Fruit fly (Drosophila melanogaster) whole organism, embryonic: ENCODE results near the gene DppIII.

ENCODE experiments used
- Bgb ChIP-seq: fragments of 200-800 bp; sonication (Bioruptor generic); IDR thresholded peaks from 2 replicates; pipeline ENCODE4 v1.3.6; 2022; ENCODE audit warnings: missing biosample characterization, missing genetic modification characterization; ENCODE audit not compliant: partially characterized antibody
- C15 ChIP-seq: fragments of 200-800 bp; sonication (Bioruptor generic); IDR thresholded peaks from 3 replicates; pipeline ENCODE4 v1.3.6; 2022; ENCODE audit warnings: missing biosample characterization, missing genetic modification characterization
- CG10147 ChIP-seq: fragments of 200-800 bp; sonication (Bioruptor generic); optimal IDR thresholded peaks from 2 replicates; lab custom pipeline; 2019; ENCODE audit warnings: missing biosample characterization, mild to moderate bottlenecking, missing genetic modification characterization, moderate library complexity
- CG10267 ChIP-seq: fragments of 200-800 bp; sonication (Bioruptor generic); optimal IDR thresholded peaks from 2 replicates; lab custom pipeline; 2018; ENCODE audit warnings: missing biosample characterization, mild to moderate bottlenecking, missing genetic modification characterization, moderate library complexity
- CG12391 ChIP-seq: fragments of 200-800 bp; sonication (Bioruptor generic); optimal IDR thresholded peaks from 3 replicates; lab custom pipeline; 2018; ENCODE audit warnings: missing biosample characterization, mild to moderate bottlenecking, missing genetic modification characterization, moderate library complexity
- CG13287 ChIP-seq: fragments of 200-800 bp; sonication (Bioruptor generic); IDR thresholded peaks from 2 replicates; pipeline ENCODE4 v1.3.6; 2022; ENCODE audit warnings: missing biosample characterization, missing genetic modification characterization; ENCODE audit not compliant: partially characterized antibody
- CG15514 ChIP-seq: fragments of 200-800 bp; sonication (Bioruptor generic); optimal IDR thresholded peaks from 3 replicates; lab custom pipeline; 2017; ENCODE audit warnings: missing biosample characterization, missing genetic modification characterization, mild to moderate bottlenecking, moderate library complexity, missing genetic modification reagents
- CG1603 ChIP-seq: fragments of 200-800 bp; sonication (Bioruptor generic); optimal IDR thresholded peaks from 2 replicates; lab custom pipeline; 2019; ENCODE audit warnings: missing biosample characterization, mild to moderate bottlenecking, missing genetic modification characterization, moderate library complexity
- CG17385 ChIP-seq: fragments of 200-800 bp; sonication (Bioruptor generic); optimal IDR thresholded peaks from 3 replicates; lab custom pipeline; 2018; ENCODE audit warnings: missing biosample characterization, mild to moderate bottlenecking, missing genetic modification characterization
- CG18619 ChIP-seq: fragments of 200-800 bp; sonication (Bioruptor generic); optimal IDR thresholded peaks from 3 replicates; lab custom pipeline; 2017; ENCODE audit warnings: missing biosample characterization, mild to moderate bottlenecking, missing genetic modification characterization
- CG2120 ChIP-seq: fragments of 200-800 bp; sonication (Bioruptor generic); optimal IDR thresholded peaks from 3 replicates; lab custom pipeline; 2016; ENCODE audit warnings: missing biosample characterization, missing genetic modification characterization
- CG30020 ChIP-seq: fragments of 200-800 bp; optimal IDR thresholded peaks from 2 replicates; lab custom pipeline; 2019; ENCODE audit warnings: missing biosample characterization, mild to moderate bottlenecking, missing genetic modification characterization, moderate library complexity
- CG31365 ChIP-seq: fragments of 200-800 bp; sonication (Bioruptor generic); optimal IDR thresholded peaks from 2 replicates; lab custom pipeline; 2018; ENCODE audit warnings: missing biosample characterization, mild to moderate bottlenecking, missing genetic modification characterization
- CG3995 ChIP-seq: fragments of 200-800 bp; sonication (Bioruptor generic); optimal IDR thresholded peaks from 3 replicates; lab custom pipeline; 2016; ENCODE audit warnings: missing biosample characterization, missing genetic modification characterization
- CG4617 ChIP-seq: fragments of 200-800 bp; sonication (Bioruptor generic); optimal IDR thresholded peaks from 3 replicates; lab custom pipeline; 2016; ENCODE audit warnings: missing biosample characterization, missing genetic modification characterization, borderline replicate concordance
- CG6689 ChIP-seq: fragments of 200-800 bp; sonication (Bioruptor generic); IDR thresholded peaks from 2 replicates; pipeline ENCODE4 v1.3.6; 2022; ENCODE audit warnings: missing biosample characterization, missing genetic modification characterization
- CG6854 ChIP-seq: fragments of 200-800 bp; sonication (Bioruptor generic); optimal IDR thresholded peaks from 3 replicates; lab custom pipeline; 2017; ENCODE audit warnings: missing biosample characterization, mild to moderate bottlenecking, missing genetic modification characterization
- CG7357 ChIP-seq: fragments of 200-800 bp; sonication (Bioruptor generic); IDR thresholded peaks from 3 replicates; pipeline ENCODE4 v1.3.6; 2022; ENCODE audit warnings: missing biosample characterization, missing genetic modification characterization
- CG7963 ChIP-seq: fragments of 200-800 bp; sonication (Bioruptor generic); IDR thresholded peaks from 3 replicates; pipeline ENCODE4 v1.3.6; 2022; ENCODE audit warnings: missing biosample characterization, missing genetic modification characterization; ENCODE audit not compliant: partially characterized antibody
- CG7987 ChIP-seq: fragments of 200-800 bp; sonication (Bioruptor generic); optimal IDR thresholded peaks from 2 replicates; lab custom pipeline; 2018; ENCODE audit warnings: missing biosample characterization, mild to moderate bottlenecking, missing genetic modification characterization, moderate library complexity
- CG8089 ChIP-seq: fragments of 200-800 bp; sonication (Bioruptor generic); optimal IDR thresholded peaks from 3 replicates; lab custom pipeline; 2016; ENCODE audit warnings: missing biosample characterization, missing genetic modification characterization
- CG8924 ChIP-seq: fragments of 200-800 bp; optimal IDR thresholded peaks from 3 replicates; lab custom pipeline; 2019; ENCODE audit warnings: missing biosample characterization, mild to moderate bottlenecking, missing genetic modification characterization, moderate library complexity
- Dref ChIP-seq: fragments of 200-800 bp; sonication (Bioruptor generic); IDR thresholded peaks from 2 replicates; pipeline ENCODE4 v1.3.6; 2022; ENCODE audit warnings: missing biosample characterization, missing genetic modification characterization
- Drgx ChIP-seq: fragments of 200-800 bp; sonication (Bioruptor generic); IDR thresholded peaks from 2 replicates; pipeline ENCODE4 v1.3.6; 2022; ENCODE audit warnings: missing biosample characterization, missing genetic modification characterization
- ERR ChIP-seq: fragments of 200-800 bp; sonication (Bioruptor generic); optimal IDR thresholded peaks from 2 replicates; lab custom pipeline; 2016; ENCODE audit warnings: missing biosample characterization, missing genetic modification characterization
- Gsc ChIP-seq: fragments of 200-800 bp; sonication (Bioruptor generic); IDR thresholded peaks from 2 replicates; pipeline ENCODE4 v1.3.6; 2022; ENCODE audit warnings: missing biosample characterization, missing genetic modification characterization
- Hand ChIP-seq: fragments of 200-800 bp; sonication (Bioruptor generic); optimal IDR thresholded peaks from 2 replicates; lab custom pipeline; 2017; ENCODE audit warnings: mild to moderate bottlenecking, missing biosample characterization, missing genetic modification reagents, missing genetic modification characterization
- HmgZ ChIP-seq: fragments of 200-800 bp; sonication (Bioruptor generic); optimal IDR thresholded peaks from 2 replicates; lab custom pipeline; 2018; ENCODE audit warnings: missing biosample characterization, mild to moderate bottlenecking, missing genetic modification characterization
- Hr51 ChIP-seq, 2 experiments: fragments of 200-800 bp; sonication (Bioruptor generic); optimal IDR thresholded peaks; 2 replicates in 1 of 2; 3 replicates in 1 of 2; lab custom pipeline; 2016 to 2018; ENCODE audit warnings: missing biosample characterization in 2 of 2, missing genetic modification characterization in 2 of 2, mild to moderate bottlenecking in 1 of 2, moderate library complexity in 1 of 2
- MBD-R2 ChIP-seq: fragments of 200-800 bp; sonication (Bioruptor generic); IDR thresholded peaks from 2 replicates; pipeline ENCODE4 v1.3.6; 2022; ENCODE audit warnings: missing biosample characterization, missing genetic modification characterization
- Myb ChIP-seq: fragments of 200-800 bp; sonication (Bioruptor generic); optimal IDR thresholded peaks from 2 replicates; lab custom pipeline; 2016; ENCODE audit warnings: missing biosample characterization, missing genetic modification characterization
- Nf-YC ChIP-seq: fragments of 200-800 bp; optimal IDR thresholded peaks from 3 replicates; lab custom pipeline; 2019; ENCODE audit warnings: missing biosample characterization, mild to moderate bottlenecking, missing genetic modification characterization, moderate library complexity
- Oaz ChIP-seq: fragments of 200-800 bp; sonication (Bioruptor generic); IDR thresholded peaks from 2 replicates; pipeline ENCODE4 v1.3.6; 2022; ENCODE audit warnings: missing biosample characterization, missing genetic modification characterization
- Sry-δ ChIP-seq: fragments of 200-800 bp; sonication (Bioruptor generic); optimal IDR thresholded peaks from 2 replicates; lab custom pipeline; 2016; ENCODE audit warnings: missing biosample characterization, missing genetic modification characterization
- Stat92E ChIP-seq, 3 experiments: fragments of >200 bp in 2 of 3; fragments of 200-800 bp in 1 of 3; sonication (Bioruptor generic) in 1 of 3; optimal IDR thresholded peaks; 2 replicates each; lab custom pipeline; 2017 to 2019; ENCODE audit warnings: missing biosample characterization in 3 of 3, missing genetic modification characterization in 3 of 3, mild to moderate bottlenecking in 1 of 3, moderate library complexity in 1 of 3
- br ChIP-seq: fragments of >200 bp; optimal IDR thresholded peaks from 2 replicates; lab custom pipeline; 2017
- eyg ChIP-seq: fragments of 200-800 bp; sonication (Bioruptor generic); optimal IDR thresholded peaks from 3 replicates; lab custom pipeline; 2016; ENCODE audit warnings: missing biosample characterization, missing genetic modification characterization
- fru ChIP-seq: fragments of >200 bp; optimal IDR thresholded peaks from 2 replicates; lab custom pipeline; 2017
- hbn ChIP-seq: fragments of 200-800 bp; sonication (Bioruptor generic); IDR thresholded peaks from 2 replicates; pipeline ENCODE4 v1.3.6; 2022; ENCODE audit warnings: missing biosample characterization, missing genetic modification characterization; ENCODE audit not compliant: partially characterized antibody
- ind ChIP-seq: fragments of 200-800 bp; sonication (Bioruptor generic); optimal IDR thresholded peaks from 3 replicates; lab custom pipeline; 2016; ENCODE audit warnings: missing biosample characterization, missing genetic modification characterization
- jing ChIP-seq: fragments of 200-800 bp; sonication (Bioruptor generic); optimal IDR thresholded peaks from 2 replicates; lab custom pipeline; 2018; ENCODE audit warnings: missing biosample characterization, mild to moderate bottlenecking, missing genetic modification characterization
- lilli ChIP-seq: fragments of 200-800 bp; sonication (Bioruptor generic); optimal IDR thresholded peaks from 3 replicates; lab custom pipeline; 2016; ENCODE audit warnings: missing biosample characterization, missing genetic modification characterization
- lmd ChIP-seq: fragments of 200-800 bp; sonication (Bioruptor generic); IDR thresholded peaks from 2 replicates; pipeline ENCODE4 v1.3.6; 2022; ENCODE audit warnings: missing biosample characterization, missing genetic modification characterization
- mld ChIP-seq: fragments of 200-800 bp; sonication (Bioruptor generic); IDR thresholded peaks from 3 replicates; pipeline ENCODE4 v1.3.6; 2022; ENCODE audit warnings: missing biosample characterization, missing genetic modification characterization; ENCODE audit not compliant: partially characterized antibody
- nmo ChIP-seq: fragments of 200-800 bp; sonication (Bioruptor generic); optimal IDR thresholded peaks from 2 replicates; lab custom pipeline; 2018; ENCODE audit warnings: missing biosample characterization, mild to moderate bottlenecking, missing genetic modification characterization, moderate library complexity
- phol ChIP-seq: fragments of 200-800 bp; sonication (Bioruptor generic); optimal IDR thresholded peaks from 3 replicates; lab custom pipeline; 2018; ENCODE audit warnings: missing biosample characterization, mild to moderate bottlenecking, missing genetic modification characterization, moderate library complexity
- row ChIP-seq: fragments of 200-800 bp; sonication (Bioruptor generic); IDR thresholded peaks from 3 replicates; pipeline ENCODE4 v1.3.6; 2022; ENCODE audit warnings: missing biosample characterization, missing genetic modification characterization
- sug ChIP-seq: fragments of 200-800 bp; optimal IDR thresholded peaks from 2 replicates; lab custom pipeline; 2019; ENCODE audit warnings: missing biosample characterization, mild to moderate bottlenecking, missing genetic modification characterization, moderate library complexity
- tin ChIP-seq: fragments of 200-800 bp; sonication (Bioruptor generic); optimal IDR thresholded peaks from 3 replicates; lab custom pipeline; 2016; ENCODE audit warnings: missing biosample characterization, missing genetic modification characterization
- tll ChIP-seq, 2 experiments: fragments of 200-800 bp in 1 of 2; fragments of >200 bp in 1 of 2; sonication (Bioruptor generic) in 1 of 2; optimal IDR thresholded peaks; 2 replicates each; lab custom pipeline; 2017 to 2019; ENCODE audit warnings: missing biosample characterization in 2 of 2, missing genetic modification characterization in 2 of 2, mild to moderate bottlenecking in 1 of 2, moderate library complexity in 1 of 2

Gene DppIII

dm6 chr3R:8340675-8341275 lies 3.4 kb upstream of the DppIII start, which contains the start of the genes COX7A and Arl2 (continued):
- TF ChIP-seq Drgx (no peak), Stat92E (GFP tag; optimal IDR thresholded peaks at IDR 0.05; lab: Kevin White, UChicago) (no peak), ind (GFP tag; lab: Kevin White, UChicago) (no peak), HmgZ (peak; percentile 65), CG13287 (GFP tag; lab: Robert Waterston, UW) (peak; percentile 96), Myb (GFP tag; lab: Kevin White, UChicago) (peak; percentile 1), Hand (no peak), CG7963 (GFP tag; lab: Robert Waterston, UW) (peak; percentile 90), CG3995 (GFP tag; lab: Kevin White, UChicago) (peak; percentile 18), lilli (GFP tag; lab: Kevin White, UChicago) (peak; percentile 20), tll (GFP tag; optimal IDR thresholded peaks at IDR 0.05; lab: Kevin White, UChicago) (no peak), lmd (GFP tag; lab: Robert Waterston, UW) (no peak), Oaz (GFP tag; lab: Robert Waterston, UW) (no peak), CG10267 (tag; lab: Kevin White, UChicago) (peak; percentile 22), CG1603 (peak; percentile 56), phol (tag; lab: Kevin White, UChicago) (peak; percentile 27), br (lab: Kevin White, UChicago) (no peak), CG10147 (GFP tag; lab: Kevin White, UChicago) (peak; percentile 27), Nf-YC (tag; lab: Kevin White, UChicago) (peak; percentile 34), CG12391 (tag; lab: Kevin White, UChicago) (peak; percentile 17), nmo (GFP tag; lab: Kevin White, UChicago) (peak; percentile 27), fru (lab: Kevin White, UChicago) (no peak), CG18619 (GFP tag; lab: Kevin White, UChicago) (no peak), Dref (GFP tag; lab: Robert Waterston, UW) (peak; percentile 95), Gsc (GFP tag; lab: Robert Waterston, UW) (no peak), sug (peak; percentile 24), C15 (GFP tag; lab: Robert Waterston, UW) (no peak), row (GFP tag; lab: Robert Waterston, UW) (peak; percentile 43; the same call in 2 of the 3 replicates), tin (GFP tag; lab: Kevin White, UChicago) (no peak), CG2120 (GFP tag; lab: Kevin White, UChicago) (peak; percentile 11), eyg (GFP tag; lab: Kevin White, UChicago) (no peak), hbn (GFP tag; lab: Robert Waterston, UW) (peak; percentile 95), CG31365 (tag; lab: Kevin White, UChicago) (peak; percentile 8), CG8089 (GFP tag; lab: Kevin White, UChicago) (no peak), CG7987 (GFP tag; lab: Kevin White, UChicago) (no peak), Hr51 (GFP tag; optimal IDR thresholded peaks at IDR 0.05; lab: Kevin White, UChicago) (no peak), CG6689 (GFP tag; lab: Robert Waterston, UW) (no peak), CG4617 (GFP tag; lab: Kevin White, UChicago) (peak; percentile 88), CG6854 (GFP tag; lab: Kevin White, UChicago) (no peak), Sry-δ (GFP tag; lab: Kevin White, UChicago) (peak; percentile 78), CG30020 (peak; percentile 42), CG8924 (tag; lab: Kevin White, UChicago) (peak; percentile 77), CG15514 (peak; percentile 47), jing (GFP tag; lab: Kevin White, UChicago) (no peak), mld (peak; percentile 93), ERR (GFP tag; lab: Kevin White, UChicago) (no peak), MBD-R2 (GFP tag; lab: Robert Waterston, UW) (peak; percentile 90), Bgb (GFP tag; lab: Robert Waterston, UW) (peak; percentile 96), CG7357 (no peak), CG17385 (GFP tag; lab: Kevin White, UChicago) (peak; percentile 37)
